Fruit fly (Drosophila melanogaster) whole organism, embryonic: ENCODE data around the gene CG17929.

Experiments used
- Ada2b ChIP-seq: fragments of 200-800 bp; sonication (Bioruptor generic); IDR thresholded peaks from 2 replicates; pipeline ENCODE4 v1.3.6; 2022; ENCODE audit warnings: missing biosample characterization, missing genetic modification characterization
- CG10321 ChIP-seq: fragments of 200-800 bp; sonication (Bioruptor generic); IDR thresholded peaks from 2 replicates; pipeline ENCODE4 v1.3.6; 2022; ENCODE audit warnings: missing biosample characterization, missing genetic modification characterization
- CG10462 ChIP-seq: fragments of 200-800 bp; sonication (Bioruptor generic); optimal IDR thresholded peaks from 2 replicates; lab custom pipeline; 2016; ENCODE audit warnings: missing biosample characterization, missing genetic modification characterization
- CG13296 ChIP-seq: fragments of 200-800 bp; sonication (Bioruptor generic); optimal IDR thresholded peaks from 3 replicates; lab custom pipeline; 2018; ENCODE audit warnings: missing biosample characterization, mild to moderate bottlenecking, missing genetic modification characterization
- CG14667 ChIP-seq: fragments of 200-800 bp; sonication (Bioruptor generic); IDR thresholded peaks from 2 replicates; pipeline ENCODE4 v1.3.6; 2022; ENCODE audit warnings: missing biosample characterization, missing genetic modification characterization
- CG15011 ChIP-seq: fragments of 200-800 bp; sonication (Bioruptor generic); optimal IDR thresholded peaks from 3 replicates; lab custom pipeline; 2018; ENCODE audit warnings: missing biosample characterization, mild to moderate bottlenecking, missing genetic modification characterization
- CG15479 ChIP-seq: fragments of 200-800 bp; sonication (Bioruptor generic); optimal IDR thresholded peaks from 3 replicates; lab custom pipeline; 2019; ENCODE audit warnings: missing biosample characterization, mild to moderate bottlenecking, missing genetic modification characterization, moderate library complexity
- CG16813 ChIP-seq: fragments of 200-800 bp; sonication (Bioruptor generic); IDR thresholded peaks from 3 replicates; pipeline ENCODE4 v1.3.6; 2022; ENCODE audit warnings: missing biosample characterization, missing genetic modification characterization; ENCODE audit not compliant: partially characterized antibody
- CG2199 ChIP-seq: fragments of 200-800 bp; sonication (Bioruptor generic); IDR thresholded peaks from 3 replicates; pipeline ENCODE4 v1.3.6; 2022; ENCODE audit warnings: missing biosample characterization, missing genetic modification characterization
- CG32772 ChIP-seq: fragments of 200-800 bp; sonication (Bioruptor generic); IDR thresholded peaks from 2 replicates; pipeline ENCODE4 v1.3.6; 2022; ENCODE audit warnings: missing biosample characterization, missing genetic modification characterization
- CG4404 ChIP-seq: fragments of 200-800 bp; sonication (Bioruptor generic); IDR thresholded peaks from 2 replicates; pipeline ENCODE4 v1.3.6; 2022; ENCODE audit warnings: missing biosample characterization, missing genetic modification characterization
- CG4707 ChIP-seq: fragments of 200-800 bp; sonication (Bioruptor generic); optimal IDR thresholded peaks from 2 replicates; lab custom pipeline; 2018; ENCODE audit warnings: missing biosample characterization, mild to moderate bottlenecking, missing genetic modification characterization, moderate library complexity
- CG7839 ChIP-seq: fragments of 200-800 bp; sonication (Bioruptor generic); optimal IDR thresholded peaks from 3 replicates; lab custom pipeline; 2018; ENCODE audit warnings: missing biosample characterization, mild to moderate bottlenecking, missing genetic modification characterization, moderate library complexity
- CG8281 ChIP-seq: fragments of 200-800 bp; sonication (Bioruptor generic); optimal IDR thresholded peaks from 2 replicates; lab custom pipeline; 2018; ENCODE audit warnings: missing biosample characterization, mild to moderate bottlenecking, missing genetic modification characterization, moderate library complexity
- CG8359 ChIP-seq: fragments of 200-800 bp; sonication (Bioruptor generic); optimal IDR thresholded peaks from 2 replicates; lab custom pipeline; 2017; ENCODE audit warnings: missing biosample characterization, mild to moderate bottlenecking, missing genetic modification characterization, borderline replicate concordance
- CG9437 ChIP-seq: fragments of 200-800 bp; sonication (Bioruptor generic); optimal IDR thresholded peaks from 2 replicates; lab custom pipeline; 2018; ENCODE audit warnings: missing biosample characterization, mild to moderate bottlenecking, missing genetic modification characterization
- Deaf1 ChIP-seq: fragments of 200-800 bp; optimal IDR thresholded peaks from 3 replicates; lab custom pipeline; 2019; ENCODE audit warnings: missing biosample characterization, mild to moderate bottlenecking, missing genetic modification characterization, moderate library complexity
- Dek ChIP-seq: fragments of 200-800 bp; sonication (Bioruptor generic); optimal IDR thresholded peaks from 3 replicates; lab custom pipeline; 2019; ENCODE audit warnings: missing biosample characterization, mild to moderate bottlenecking, missing genetic modification characterization, moderate library complexity
- Dref ChIP-seq: fragments of 200-800 bp; sonication (Bioruptor generic); IDR thresholded peaks from 2 replicates; pipeline ENCODE4 v1.3.6; 2022; ENCODE audit warnings: missing biosample characterization, missing genetic modification characterization
- Elba2 ChIP-seq: fragments of 200-800 bp; sonication (Bioruptor generic); optimal IDR thresholded peaks from 3 replicates; lab custom pipeline; 2016; ENCODE audit warnings: missing biosample characterization, missing genetic modification characterization
- Gsc ChIP-seq: fragments of 200-800 bp; sonication (Bioruptor generic); IDR thresholded peaks from 2 replicates; pipeline ENCODE4 v1.3.6; 2022; ENCODE audit warnings: missing biosample characterization, missing genetic modification characterization
- Hmr ChIP-seq: fragments of 200-800 bp; sonication (Bioruptor generic); optimal IDR thresholded peaks from 3 replicates; lab custom pipeline; 2017; ENCODE audit warnings: mild to moderate bottlenecking, missing biosample characterization, missing genetic modification reagents, missing genetic modification characterization
- Hr51 ChIP-seq, 2 experiments: fragments of 200-800 bp; sonication (Bioruptor generic); optimal IDR thresholded peaks; 2 replicates in 1 of 2; 3 replicates in 1 of 2; lab custom pipeline; 2016 to 2018; ENCODE audit warnings: missing biosample characterization in 2 of 2, missing genetic modification characterization in 2 of 2, mild to moderate bottlenecking in 1 of 2, moderate library complexity in 1 of 2
- Hr78 ChIP-seq, 2 experiments: fragments of 200-800 bp in 1 of 2; fragments of >200 bp in 1 of 2; sonication (Bioruptor generic) in 1 of 2; optimal IDR thresholded peaks; 2 replicates each; lab custom pipeline; 2017 to 2019; ENCODE audit warnings: missing biosample characterization in 2 of 2, missing genetic modification characterization in 2 of 2, mild to moderate bottlenecking in 1 of 2, moderate library complexity in 1 of 2
- NC2α ChIP-seq: fragments of 200-800 bp; sonication (Bioruptor generic); optimal IDR thresholded peaks from 2 replicates; lab custom pipeline; 2016; ENCODE audit warnings: missing biosample characterization, missing genetic modification characterization
- Rx ChIP-seq: fragments of 200-800 bp; sonication (Bioruptor generic); IDR thresholded peaks from 2 replicates; pipeline ENCODE4 v1.3.6; 2022; ENCODE audit warnings: missing biosample characterization, missing genetic modification characterization
- Side ChIP-seq: fragments of 200-800 bp; sonication (Bioruptor generic); optimal IDR thresholded peaks from 2 replicates; lab custom pipeline; 2016; ENCODE audit warnings: missing biosample characterization, missing genetic modification characterization
- bcd ChIP-seq: fragments of 200-800 bp; sonication (Bioruptor generic); optimal IDR thresholded peaks from 2 replicates; lab custom pipeline; 2017; ENCODE audit warnings: missing biosample characterization, mild to moderate bottlenecking, missing genetic modification characterization
- chinmo ChIP-seq: fragments of 200-800 bp; sonication (Bioruptor generic); IDR thresholded peaks from 4 replicates; pipeline ENCODE4 v1.3.6; 2022; ENCODE audit warnings: missing biosample characterization, missing genetic modification characterization; ENCODE audit not compliant: partially characterized antibody
- crc ChIP-seq: fragments of 200-800 bp; sonication (Bioruptor generic); optimal IDR thresholded peaks from 2 replicates; lab custom pipeline; 2016; ENCODE audit warnings: missing biosample characterization, missing genetic modification characterization
- dmrt99B ChIP-seq: fragments of 200-800 bp; sonication (Bioruptor generic); optimal IDR thresholded peaks from 2 replicates; lab custom pipeline; 2018; ENCODE audit warnings: missing biosample characterization, mild to moderate bottlenecking, missing genetic modification characterization, moderate library complexity
- fd102C ChIP-seq: fragments of 200-800 bp; sonication (Bioruptor generic); optimal IDR thresholded peaks from 2 replicates; lab custom pipeline; 2018; ENCODE audit warnings: missing biosample characterization, mild to moderate bottlenecking, missing genetic modification characterization, moderate library complexity
- ham ChIP-seq: fragments of 200-800 bp; sonication (Bioruptor generic); IDR thresholded peaks from 2 replicates; pipeline ENCODE4 v1.3.6; 2022; ENCODE audit warnings: missing biosample characterization, missing genetic modification characterization
- her ChIP-seq: fragments of 200-800 bp; sonication (Bioruptor generic); optimal IDR thresholded peaks from 2 replicates; lab custom pipeline; 2016; ENCODE audit warnings: missing biosample characterization, missing genetic modification characterization
- kni ChIP-seq: fragments of 200-800 bp; sonication (Bioruptor generic); optimal IDR thresholded peaks from 3 replicates; lab custom pipeline; 2017; ENCODE audit warnings: mild to moderate bottlenecking, missing biosample characterization, missing genetic modification reagents, missing genetic modification characterization
- lab ChIP-seq: fragments of 200-800 bp; sonication (Bioruptor generic); optimal IDR thresholded peaks from 3 replicates; lab custom pipeline; 2017; ENCODE audit warnings: missing biosample characterization, missing genetic modification characterization, mild to moderate bottlenecking, moderate library complexity, missing genetic modification reagents
- nmo ChIP-seq: fragments of 200-800 bp; sonication (Bioruptor generic); optimal IDR thresholded peaks from 2 replicates; lab custom pipeline; 2018; ENCODE audit warnings: missing biosample characterization, mild to moderate bottlenecking, missing genetic modification characterization, moderate library complexity
- psq ChIP-seq: fragments of 200-800 bp; sonication (Bioruptor generic); optimal IDR thresholded peaks from 2 replicates; lab custom pipeline; 2017; ENCODE audit warnings: missing biosample characterization, missing genetic modification characterization
- pzg ChIP-seq: fragments of 200-800 bp; sonication (Bioruptor generic); optimal IDR thresholded peaks from 3 replicates; lab custom pipeline; 2018; ENCODE audit warnings: missing biosample characterization, mild to moderate bottlenecking, missing genetic modification characterization, moderate library complexity
- sd ChIP-seq: fragments of 200-800 bp; sonication (Bioruptor generic); optimal IDR thresholded peaks from 3 replicates; lab custom pipeline; 2018; ENCODE audit warnings: missing biosample characterization, mild to moderate bottlenecking, missing genetic modification characterization, moderate library complexity
- sens-2 ChIP-seq: fragments of 200-800 bp; sonication (Bioruptor generic); IDR thresholded peaks from 2 replicates; pipeline ENCODE4 v1.3.6; 2022; ENCODE audit warnings: missing biosample characterization, missing genetic modification characterization
- slp2 ChIP-seq: fragments of 200-800 bp; sonication (Bioruptor generic); optimal IDR thresholded peaks from 2 replicates; lab custom pipeline; 2016; ENCODE audit warnings: missing biosample characterization, missing genetic modification characterization
- tna ChIP-seq: fragments of 200-800 bp; sonication (Bioruptor generic); IDR thresholded peaks from 2 replicates; pipeline ENCODE4 v1.3.6; 2022; ENCODE audit warnings: missing biosample characterization, missing genetic modification characterization; ENCODE audit not compliant: partially characterized antibody
- toy ChIP-seq: fragments of 200-800 bp; sonication (Bioruptor generic); IDR thresholded peaks from 2 replicates; pipeline ENCODE4 v1.3.6; 2022; ENCODE audit warnings: missing biosample characterization, missing genetic modification characterization
- trh ChIP-seq: fragments of 200-800 bp; sonication (Bioruptor generic); optimal IDR thresholded peaks from 2 replicates; lab custom pipeline; 2016; ENCODE audit warnings: missing biosample characterization, missing genetic modification characterization
- vvl ChIP-seq: fragments of 200-800 bp; sonication (Bioruptor generic); IDR thresholded peaks from 2 replicates; pipeline ENCODE4 v1.3.6; 2022; ENCODE audit warnings: missing biosample characterization, missing genetic modification characterization

The CG17929 gene

DNA sequence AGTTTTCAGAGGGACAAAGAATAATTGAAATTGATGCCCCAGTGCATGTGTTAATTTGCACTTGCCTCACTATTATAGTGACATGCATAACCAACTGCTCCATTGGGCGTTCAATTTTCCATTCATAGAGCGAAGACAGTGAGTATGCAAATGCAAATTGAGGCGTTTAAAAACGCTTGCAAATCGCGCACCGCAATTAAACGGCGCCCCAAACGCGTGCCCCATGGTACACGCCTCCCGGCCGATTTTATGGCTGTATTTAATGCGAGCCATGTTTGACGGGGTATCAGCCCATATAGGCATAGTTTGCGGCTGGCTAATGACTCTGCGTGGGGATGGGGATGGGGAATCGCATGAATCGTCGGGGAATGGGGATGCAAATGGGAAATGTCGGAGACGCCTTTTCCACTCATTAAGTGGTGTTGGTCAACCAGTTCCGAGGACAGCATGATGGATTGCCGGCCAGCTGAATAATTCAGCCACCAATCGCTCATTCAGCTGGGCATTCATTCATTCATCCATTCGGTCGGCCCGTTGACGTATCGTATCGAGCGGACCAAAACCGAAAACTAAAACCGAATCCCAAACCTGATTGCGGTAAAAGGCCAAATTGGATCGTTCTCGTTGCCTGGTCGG, 10.3 kb downstream of the CG17929 start:
- TF ChIP-seq Deaf1 (tag; lab: Kevin White, UChicago) (peak; percentile 38), lab (peak; percentile 82), vvl (0 out of 2 replicates have a peak, but pooled peaks have one; percentile 23), Dref (GFP tag; lab: Robert Waterston, UW) (0 out of 2 replicates have a peak, but pooled peaks have one; percentile 22), bcd (GFP tag; lab: Kevin White, UChicago) (no peak), CG8359 (GFP tag; lab: Kevin White, UChicago) (peak; percentile 96), CG2199 (GFP tag; lab: Robert Waterston, UW) (no peak), chinmo (GFP tag; lab: Robert Waterston, UW) (0 out of 4 replicates have a peak, but pooled peaks have one; percentile 20), CG8281 (tag; lab: Kevin White, UChicago) (peak; percentile 74), CG4404 (0 out of 2 replicates have a peak, but pooled peaks have one; percentile 7)

dm6 chr3R:16336327-16337052, 11.2 kb downstream of the CG17929 start:
- TF ChIP-seq CG15011 (GFP tag; lab: Kevin White, UChicago), result no peak
- TF ChIP-seq CG15479 (GFP tag; lab: Kevin White, UChicago), result no peak
- no peak for TF ChIP-seq CG10321 (GFP tag; lab: Robert Waterston, UW)
- no peak for TF ChIP-seq Elba2 (GFP tag; lab: Kevin White, UChicago)
- no peak for TF ChIP-seq toy (GFP tag; lab: Robert Waterston, UW)
- TF ChIP-seq Dek (tag; lab: Kevin White, UChicago), result no peak
- no peak for TF ChIP-seq Side (GFP tag; lab: Kevin White, UChicago)
- no peak for TF ChIP-seq psq
- TF ChIP-seq kni (GFP tag; lab: Kevin White, UChicago), result peak; percentile 91
- TF ChIP-seq Hr78 (GFP tag; optimal IDR thresholded peaks at IDR 0.05; lab: Kevin White, UChicago), result peak in 1 of 2 experiments; percentile 82
- no peak for TF ChIP-seq slp2 (GFP tag; lab: Kevin White, UChicago)
- TF ChIP-seq pzg (GFP tag; lab: Kevin White, UChicago), result no peak
- TF ChIP-seq CG13296 (GFP tag; lab: Kevin White, UChicago), result no peak
- no peak for TF ChIP-seq CG4707 (GFP tag; lab: Kevin White, UChicago)
- TF ChIP-seq Gsc (GFP tag; lab: Robert Waterston, UW), result no peak
- TF ChIP-seq CG14667, result no peak
- 0 out of 2 replicates have a peak, but pooled peaks have one; percentile 12 for TF ChIP-seq tna (GFP tag; lab: Robert Waterston, UW)
- TF ChIP-seq crc (GFP tag; lab: Kevin White, UChicago), result no peak
- TF ChIP-seq ham (GFP tag; lab: Robert Waterston, UW), result no peak
- no peak for TF ChIP-seq Ada2b
- TF ChIP-seq Rx, result no peak
- peak; percentile 17 for TF ChIP-seq CG7839 (tag; lab: Kevin White, UChicago)
- TF ChIP-seq sd (tag; lab: Kevin White, UChicago), result no peak
- TF ChIP-seq Hmr (GFP tag; lab: Kevin White, UChicago), result no peak
- TF ChIP-seq CG10462 (GFP tag; lab: Kevin White, UChicago), result no peak
- TF ChIP-seq CG9437 (GFP tag; lab: Kevin White, UChicago), result no peak
- TF ChIP-seq sens-2, result no peak
- TF ChIP-seq CG16813 (GFP tag; lab: Robert Waterston, UW), result no peak
- peak; percentile 42 for TF ChIP-seq dmrt99B (tag; lab: Kevin White, UChicago)
- TF ChIP-seq Hr51 (GFP tag; optimal IDR thresholded peaks at IDR 0.05; lab: Kevin White, UChicago), result no peak
- TF ChIP-seq trh, result no peak
- TF ChIP-seq fd102C (GFP tag; lab: Kevin White, UChicago), result no peak
- TF ChIP-seq nmo (GFP tag; lab: Kevin White, UChicago), result peak; percentile 20
- TF ChIP-seq CG32772 (GFP tag; lab: Robert Waterston, UW), result no peak
- no peak for TF ChIP-seq NC2α (GFP tag; lab: Kevin White, UChicago)
- TF ChIP-seq her (GFP tag; lab: Kevin White, UChicago), result no peak
